Fruit fly (Drosophila melanogaster): ENCODE measurements around the gene Mat89Ba.

The Mat89Ba gene

dm6 chr3R:16254616-16255601, 17.3 kb downstream of the Mat89Ba start:
- peak; percentile 28 for TF ChIP-seq Hnf4 (GFP tag; optimal IDR thresholded peaks at IDR 0.05)
- no peak for TF ChIP-seq tai (GFP tag; optimal IDR thresholded peaks at IDR 0.05)
- TF ChIP-seq woc (GFP tag; optimal IDR thresholded peaks at IDR 0.05), result no peak
- peak; percentile 9 for TF ChIP-seq HLH106 (tag; optimal IDR thresholded peaks at IDR 0.05)
- TF ChIP-seq CrebA (GFP tag; optimal IDR thresholded peaks at IDR 0.05; ENCODE audit: borderline replicate concordance), result no peak
- no peak for TF ChIP-seq brk (GFP tag; optimal IDR thresholded peaks at IDR 0.05)
- no peak for TF ChIP-seq CG9705 (GFP tag; optimal IDR thresholded peaks at IDR 0.05)
- TF ChIP-seq usp (GFP tag; optimal IDR thresholded peaks at IDR 0.05), result no peak
- peak; percentile 37 for TF ChIP-seq Jra (GFP tag; optimal IDR thresholded peaks at IDR 0.05)
- no peak for TF ChIP-seq CG32264 (GFP tag; optimal IDR thresholded peaks at IDR 0.05)
- TF ChIP-seq Rel (GFP tag; optimal IDR thresholded peaks at IDR 0.05), result peak; percentile 44
- peak; percentile 59 for TF ChIP-seq Rel (tag; optimal IDR thresholded peaks at IDR 0.05)
- peak in 1 of 2 experiments; percentile 20 for TF ChIP-seq dl (GFP tag; optimal IDR thresholded peaks at IDR 0.05; ENCODE audit: insufficient read depth in 1 of 2, partially characterized antibody in 2 of 2)
- peak; percentile 52 for TF ChIP-seq OdsH (GFP tag; optimal IDR thresholded peaks at IDR 0.05)
- no peak for TF ChIP-seq GATAd (GFP tag; optimal IDR thresholded peaks at IDR 0.05)
- TF ChIP-seq N (GFP tag; optimal IDR thresholded peaks at IDR 0.05), result no peak
- TF ChIP-seq Hr78 (GFP tag; optimal IDR thresholded peaks at IDR 0.05), result no peak
- peak; percentile 22 for TF ChIP-seq h (GFP tag; optimal IDR thresholded peaks at IDR 0.05)
- TF ChIP-seq foxo (GFP tag; optimal IDR thresholded peaks at IDR 0.05), result peak in 1 of 2 experiments; percentile 33
- peak; percentile 17 for TF ChIP-seq fru (GFP tag; optimal IDR thresholded peaks at IDR 0.05)
- TF ChIP-seq sage (GFP tag; optimal IDR thresholded peaks at IDR 0.05), result no peak
- peak; percentile 27 for TF ChIP-seq Sp1 (GFP tag; optimal IDR thresholded peaks at IDR 0.05)
- TF ChIP-seq dmrt93B (GFP tag; optimal IDR thresholded peaks at IDR 0.05), result no peak
- peak; percentile 70 for TF ChIP-seq Hr83 (GFP tag; optimal IDR thresholded peaks at IDR 0.05; ENCODE audit: poor library complexity, severe bottlenecking)
- no peak for TF ChIP-seq pan (optimal IDR thresholded peaks at IDR 0.05)
- TF ChIP-seq br (GFP tag; optimal IDR thresholded peaks at IDR 0.05), result peak; percentile 40
- TF ChIP-seq Vsx2 (GFP tag; optimal IDR thresholded peaks at IDR 0.05; ENCODE audit: partially characterized antibody), result no peak

dm6 chr3R:16253974-16254408, 18.2 kb downstream of the Mat89Ba start:
- no peak for TF ChIP-seq br (GFP tag; optimal IDR thresholded peaks at IDR 0.05)
- peak; percentile 41 for TF ChIP-seq Rel (GFP tag; optimal IDR thresholded peaks at IDR 0.05)
- peak; percentile 12 for TF ChIP-seq Rel (tag; optimal IDR thresholded peaks at IDR 0.05)
- peak in 1 of 2 experiments; percentile 18 for TF ChIP-seq dl (GFP tag; optimal IDR thresholded peaks at IDR 0.05; ENCODE audit: insufficient read depth in 1 of 2, partially characterized antibody in 2 of 2)
- TF ChIP-seq Dif (GFP tag; optimal IDR thresholded peaks at IDR 0.05; ENCODE audit: partially characterized antibody), result peak; percentile 31

DNA sequence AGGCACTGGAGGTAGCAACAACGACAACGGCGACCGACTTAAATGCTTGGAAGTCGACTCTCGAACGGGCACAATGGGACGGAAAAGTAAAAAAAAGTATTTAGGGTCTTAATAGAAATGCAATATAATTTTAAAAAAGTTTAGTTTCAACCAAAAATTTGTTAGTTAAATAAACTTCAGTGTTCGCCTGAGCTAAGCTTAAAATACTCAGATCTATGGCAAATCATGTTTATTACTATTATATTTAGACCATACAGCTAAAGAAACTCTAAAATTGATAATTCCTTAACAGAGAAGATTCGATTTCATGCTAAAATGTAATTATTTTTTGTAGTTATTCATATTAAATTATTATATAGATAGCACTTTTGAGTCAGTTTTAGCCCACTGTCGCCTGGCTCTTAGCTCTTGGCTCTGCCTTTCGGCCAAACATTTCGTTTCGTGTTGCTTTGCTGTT, 18.8 kb downstream of the Mat89Ba start:
- TF ChIP-seq tai (GFP tag; optimal IDR thresholded peaks at IDR 0.05) (no peak), rgr (GFP tag; optimal IDR thresholded peaks at IDR 0.05) (peak; percentile 68), Dfd (GFP tag; optimal IDR thresholded peaks at IDR 0.05) (no peak), woc (GFP tag; optimal IDR thresholded peaks at IDR 0.05) (peak; percentile 48), CG32264 (GFP tag; optimal IDR thresholded peaks at IDR 0.05) (no peak), Jra (GFP tag; optimal IDR thresholded peaks at IDR 0.05) (no peak), Hnf4 (GFP tag; optimal IDR thresholded peaks at IDR 0.05) (no peak), N (GFP tag; optimal IDR thresholded peaks at IDR 0.05) (no peak), sv (GFP tag; optimal IDR thresholded peaks at IDR 0.05) (peak; percentile 63), sage (GFP tag; optimal IDR thresholded peaks at IDR 0.05) (peak; percentile 22), Hr78 (GFP tag; optimal IDR thresholded peaks at IDR 0.05) (no peak), GATAd (GFP tag; optimal IDR thresholded peaks at IDR 0.05) (no peak), pan (optimal IDR thresholded peaks at IDR 0.05) (no peak), Abd-B (GFP tag; optimal IDR thresholded peaks at IDR 0.05) (no peak), usp (GFP tag; optimal IDR thresholded peaks at IDR 0.05) (no peak), dmrt93B (GFP tag; optimal IDR thresholded peaks at IDR 0.05) (peak; percentile 71), Myc (optimal IDR thresholded peaks at IDR 0.05) (no peak), Dif (GFP tag; optimal IDR thresholded peaks at IDR 0.05; ENCODE audit: partially characterized antibody) (no peak), Hr83 (GFP tag; optimal IDR thresholded peaks at IDR 0.05; ENCODE audit: poor library complexity, severe bottlenecking) (no peak), br (GFP tag; optimal IDR thresholded peaks at IDR 0.05) (no peak), Rel (GFP tag; optimal IDR thresholded peaks at IDR 0.05) (no peak), Rel (tag; optimal IDR thresholded peaks at IDR 0.05) (no peak), foxo (GFP tag; optimal IDR thresholded peaks at IDR 0.05) (peak in 1 of 2 experiments; percentile 86), Sp1 (GFP tag; optimal IDR thresholded peaks at IDR 0.05) (peak; percentile 90), dl (GFP tag; optimal IDR thresholded peaks at IDR 0.05; ENCODE audit: insufficient read depth in 1 of 2, partially characterized antibody in 2 of 2) (no peak), psq (GFP tag; optimal IDR thresholded peaks at IDR 0.05) (peak; percentile 81), lola (GFP tag; optimal IDR thresholded peaks at IDR 0.05) (no peak), CrebA (GFP tag; optimal IDR thresholded peaks at IDR 0.05; ENCODE audit: borderline replicate concordance) (no peak), jim (GFP tag; optimal IDR thresholded peaks at IDR 0.05) (no peak), CG9705 (GFP tag; optimal IDR thresholded peaks at IDR 0.05) (peak; percentile 42), ey (GFP tag; optimal IDR thresholded peaks at IDR 0.05) (peak; percentile 24), brk (GFP tag; optimal IDR thresholded peaks at IDR 0.05) (no peak), OdsH (GFP tag; optimal IDR thresholded peaks at IDR 0.05) (peak; percentile 78), HLH106 (tag; optimal IDR thresholded peaks at IDR 0.05) (peak; percentile 85), Mio (GFP tag; optimal IDR thresholded peaks at IDR 0.05) (no peak), fru (GFP tag; optimal IDR thresholded peaks at IDR 0.05) (peak; percentile 51), h (GFP tag; optimal IDR thresholded peaks at IDR 0.05) (peak; percentile 59), dsf (GFP tag; optimal IDR thresholded peaks at IDR 0.05; ENCODE audit: borderline replicate concordance) (no peak)
